Fruit fly (Drosophila melanogaster): ENCODE data around the gene milt.

Gene milt

dm6 chr2L:7042150-7042811 is 4.7 kb downstream of the milt start (continued):
- TF ChIP-seq CG7987 (GFP tag; optimal IDR thresholded peaks at IDR 0.05) (peak; percentile 84), CkIIα-i1 (GFP tag; IDR thresholded peaks at IDR 0.05) (no peak), Hr3 (GFP tag; optimal IDR thresholded peaks at IDR 0.05) (peak; percentile 29), Pdp1 (GFP tag; optimal IDR thresholded peaks at IDR 0.05) (peak; percentile 11 to 26), Mes4 (GFP tag; optimal IDR thresholded peaks at IDR 0.05) (peak; percentile 31), CG6791 (GFP tag; IDR thresholded peaks at IDR 0.05; ENCODE audit: partially characterized antibody) (peak; percentile 81), Dbx (GFP tag; IDR thresholded peaks at IDR 0.05) (peak; percentile 69), Side (GFP tag; optimal IDR thresholded peaks at IDR 0.05) (peak; percentile 53), CrebB (tag; optimal IDR thresholded peaks at IDR 0.05) (peak; percentile 70), CG4404 (GFP tag; IDR thresholded peaks at IDR 0.05) (no peak), Hsf (GFP tag; optimal IDR thresholded peaks at IDR 0.05) (no peak), schlank (tag; optimal IDR thresholded peaks at IDR 0.05) (peak; percentile 56), crol (GFP tag; IDR thresholded peaks at IDR 0.05) (peak; percentile 92), CG2120 (GFP tag; optimal IDR thresholded peaks at IDR 0.05) (peak; percentile 66), H15 (GFP tag; IDR thresholded peaks at IDR 0.05) (peak; percentile 26; the same call in 1 of the 3 replicates), bsh (GFP tag; optimal IDR thresholded peaks at IDR 0.05) (peak in 1 of 2 experiments; percentile 28), Fer3 (tag; optimal IDR thresholded peaks at IDR 0.05) (no peak), CG13287 (GFP tag; IDR thresholded peaks at IDR 0.05; ENCODE audit: partially characterized antibody) (peak; percentile 85), nom (GFP tag; optimal IDR thresholded peaks at IDR 0.05) (peak; percentile 31), gfzf (GFP tag; optimal IDR thresholded peaks at IDR 0.05) (peak; percentile 27), Awh (GFP tag; IDR thresholded peaks at IDR 0.05) (no peak; the same call in 1 of the 2 replicates), nerfin-1 (tag; optimal IDR thresholded peaks at IDR 0.05) (peak; percentile 35), fd3F (GFP tag; optimal IDR thresholded peaks at IDR 0.05) (peak; percentile 5), sisA (GFP tag; IDR thresholded peaks at IDR 0.05) (peak; percentile 57), pnt (GFP tag; optimal IDR thresholded peaks at IDR 0.05) (no peak), ken (GFP tag; IDR thresholded peaks at IDR 0.05) (peak; percentile 66; the same call in 2 of the 3 replicates), caup (GFP tag; optimal IDR thresholded peaks at IDR 0.05; ENCODE audit: severe bottlenecking) (peak; percentile 67), CG3281 (GFP tag; optimal IDR thresholded peaks at IDR 0.05) (peak; percentile 51), CG6854 (GFP tag; optimal IDR thresholded peaks at IDR 0.05) (no peak), ara (GFP tag; IDR thresholded peaks at IDR 0.05) (peak; percentile 12; the same call in 1 of the 2 replicates), HHEX (GFP tag; optimal IDR thresholded peaks at IDR 0.05) (peak; percentile 51), pros (GFP tag; optimal IDR thresholded peaks at IDR 0.05) (no peak), Nf-YA (GFP tag; IDR thresholded peaks at IDR 0.05) (peak; percentile 44; the same call in 1 of the 2 replicates), Dek (tag; optimal IDR thresholded peaks at IDR 0.05) (peak; percentile 23), CG6175 (GFP tag; IDR thresholded peaks at IDR 0.05) (peak; percentile 58; the same call in 1 of the 3 replicates), peb (GFP tag; IDR thresholded peaks at IDR 0.05) (no peak), Sox102F (GFP tag; optimal IDR thresholded peaks at IDR 0.05) (peak; percentile 49), wor (GFP tag; IDR thresholded peaks at IDR 0.05) (no peak), lov (optimal IDR thresholded peaks at IDR 0.05) (no peak), lov (GFP tag; IDR thresholded peaks at IDR 0.05) (0 out of 3 replicates have a peak, but pooled peaks have one; percentile 59), CG13624 (GFP tag; optimal IDR thresholded peaks at IDR 0.05) (peak; percentile 48), CG17328 (GFP tag; IDR thresholded peaks at IDR 0.05) (peak; percentile 64), hb (GFP tag; IDR thresholded peaks at IDR 0.05; ENCODE audit: partially characterized antibody) (peak; percentile 11; the same call in 1 of the 3 replicates), Vsx1 (GFP tag; optimal IDR thresholded peaks at IDR 0.05) (no peak), CG14965 (GFP tag; optimal IDR thresholded peaks at IDR 0.05; ENCODE audit: borderline replicate concordance) (no peak), CG2712 (tag; optimal IDR thresholded peaks at IDR 0.05) (peak; percentile 33), CG8924 (tag; optimal IDR thresholded peaks at IDR 0.05) (peak; percentile 44), CG8388 (GFP tag; optimal IDR thresholded peaks at IDR 0.05) (no peak), CG14441 (GFP tag; IDR thresholded peaks at IDR 0.05) (peak; percentile 68)
